Fruit fly (Drosophila melanogaster) whole organism, embryonic: ENCODE results near the gene CNPYb.

Source experiments
- Abd-B ChIP-seq: fragments of 200-800 bp; sonication (Bioruptor generic); optimal IDR thresholded peaks from 2 replicates; lab custom pipeline; 2018; ENCODE audit warnings: missing biosample characterization, mild to moderate bottlenecking, missing genetic modification characterization, moderate library complexity
- BEAF-32 ChIP-seq: fragments of 200-800 bp; sonication (Bioruptor generic); optimal IDR thresholded peaks from 3 replicates; lab custom pipeline; 2017; ENCODE audit warnings: missing biosample characterization, missing genetic modification characterization, mild to moderate bottlenecking, moderate library complexity, missing genetic modification reagents
- CG10209 ChIP-seq: fragments of 200-800 bp; sonication (Bioruptor generic); optimal IDR thresholded peaks from 3 replicates; lab custom pipeline; 2017; ENCODE audit warnings: missing biosample characterization, mild to moderate bottlenecking, missing genetic modification characterization, missing genetic modification reagents
- CG10979 ChIP-seq: fragments of 200-800 bp; sonication (Bioruptor generic); optimal IDR thresholded peaks from 2 replicates; lab custom pipeline; 2018; ENCODE audit warnings: missing biosample characterization, mild to moderate bottlenecking, missing genetic modification characterization, moderate library complexity
- CG11504 ChIP-seq: fragments of 200-800 bp; sonication (Bioruptor generic); optimal IDR thresholded peaks from 3 replicates; lab custom pipeline; 2019; ENCODE audit warnings: missing biosample characterization, mild to moderate bottlenecking, missing genetic modification characterization, moderate library complexity
- CG13894 ChIP-seq: fragments of 200-800 bp; sonication (Bioruptor generic); optimal IDR thresholded peaks from 3 replicates; lab custom pipeline; 2018; ENCODE audit warnings: missing biosample characterization, mild to moderate bottlenecking, missing genetic modification characterization, moderate library complexity
- CG14965 ChIP-seq: fragments of 200-800 bp; sonication (Bioruptor generic); optimal IDR thresholded peaks from 2 replicates; lab custom pipeline; 2016; ENCODE audit warnings: missing biosample characterization, missing genetic modification characterization, borderline replicate concordance
- CG16813 ChIP-seq: fragments of 200-800 bp; sonication (Bioruptor generic); IDR thresholded peaks from 3 replicates; pipeline ENCODE4 v1.3.6; 2022; ENCODE audit warnings: missing biosample characterization, missing genetic modification characterization; ENCODE audit not compliant: partially characterized antibody
- CG17612 ChIP-seq: fragments of 200-800 bp; sonication (Bioruptor generic); IDR thresholded peaks from 2 replicates; pipeline ENCODE4 v1.3.6; 2022; ENCODE audit warnings: missing biosample characterization, missing genetic modification characterization
- CG2712 ChIP-seq: fragments of 200-800 bp; optimal IDR thresholded peaks from 3 replicates; lab custom pipeline; 2019; ENCODE audit warnings: missing biosample characterization, mild to moderate bottlenecking, missing genetic modification characterization, moderate library complexity
- CG3065 ChIP-seq: fragments of 200-800 bp; sonication (Bioruptor generic); optimal IDR thresholded peaks from 2 replicates; lab custom pipeline; 2016; ENCODE audit warnings: missing biosample characterization, missing genetic modification characterization
- CG32532 ChIP-seq: fragments of 200-800 bp; sonication (Bioruptor generic); IDR thresholded peaks from 2 replicates; pipeline ENCODE4 v1.3.6; 2022; ENCODE audit warnings: missing biosample characterization, missing genetic modification characterization
- CG6175 ChIP-seq: fragments of 200-800 bp; sonication (Bioruptor generic); IDR thresholded peaks from 3 replicates; pipeline ENCODE4 v1.3.6; 2022; ENCODE audit warnings: missing biosample characterization, missing genetic modification characterization
- CG7372 ChIP-seq: fragments of 200-800 bp; sonication (Bioruptor generic); IDR thresholded peaks from 2 replicates; pipeline ENCODE4 v1.3.6; 2022; ENCODE audit warnings: missing biosample characterization, missing genetic modification characterization
- CG8290 ChIP-seq, 3 experiments: fragments of 200-800 bp; sonication (Bioruptor generic); optimal IDR thresholded peaks; 2 replicates each; lab custom pipeline; 2016 to 2019; ENCODE audit warnings: missing biosample characterization in 3 of 3, missing genetic modification characterization in 3 of 3, mild to moderate bottlenecking in 2 of 3, moderate library complexity in 1 of 3
- Deaf1 ChIP-seq: fragments of 200-800 bp; optimal IDR thresholded peaks from 3 replicates; lab custom pipeline; 2019; ENCODE audit warnings: missing biosample characterization, mild to moderate bottlenecking, missing genetic modification characterization, moderate library complexity
- Lhr ChIP-seq: fragments of 200-800 bp; sonication (Bioruptor generic); optimal IDR thresholded peaks from 3 replicates; lab custom pipeline; 2017; ENCODE audit warnings: mild to moderate bottlenecking, missing biosample characterization, missing genetic modification reagents, missing genetic modification characterization
- NK7.1 ChIP-seq: fragments of 200-800 bp; sonication (Bioruptor generic); optimal IDR thresholded peaks from 3 replicates; lab custom pipeline; 2016; ENCODE audit warnings: missing biosample characterization, missing genetic modification characterization
- Nf-YB ChIP-seq: fragments of 200-800 bp; sonication (Bioruptor generic); optimal IDR thresholded peaks from 3 replicates; lab custom pipeline; 2019; ENCODE audit warnings: missing biosample characterization, mild to moderate bottlenecking, missing genetic modification characterization, moderate library complexity
- Nf-YC ChIP-seq: fragments of 200-800 bp; optimal IDR thresholded peaks from 3 replicates; lab custom pipeline; 2019; ENCODE audit warnings: missing biosample characterization, mild to moderate bottlenecking, missing genetic modification characterization, moderate library complexity
- Rfx ChIP-seq: fragments of 200-800 bp; sonication (Bioruptor generic); IDR thresholded peaks from 2 replicates; pipeline ENCODE4 v1.3.6; 2022; ENCODE audit warnings: missing biosample characterization, missing genetic modification characterization
- amos ChIP-seq: fragments of 200-800 bp; sonication (Bioruptor generic); IDR thresholded peaks from 2 replicates; pipeline ENCODE4 v1.3.6; 2022; ENCODE audit warnings: missing biosample characterization, missing genetic modification characterization; ENCODE audit not compliant: partially characterized antibody
- chinmo ChIP-seq: fragments of 200-800 bp; sonication (Bioruptor generic); IDR thresholded peaks from 4 replicates; pipeline ENCODE4 v1.3.6; 2022; ENCODE audit warnings: missing biosample characterization, missing genetic modification characterization; ENCODE audit not compliant: partially characterized antibody
- cwo ChIP-seq: fragments of 200-800 bp; sonication (Bioruptor generic); optimal IDR thresholded peaks from 3 replicates; lab custom pipeline; 2017; ENCODE audit warnings: missing biosample characterization, missing genetic modification characterization, mild to moderate bottlenecking, moderate library complexity, missing genetic modification reagents
- gsb-n ChIP-seq: fragments of 200-800 bp; sonication (Bioruptor generic); optimal IDR thresholded peaks from 3 replicates; lab custom pipeline; 2018; ENCODE audit warnings: missing biosample characterization, mild to moderate bottlenecking, missing genetic modification characterization
- insv ChIP-seq, 2 experiments: fragments of 200-800 bp; sonication (Bioruptor generic); optimal IDR thresholded peaks; 3 replicates each; lab custom pipeline; 2016 to 2018; ENCODE audit warnings: missing biosample characterization in 2 of 2, missing genetic modification characterization in 2 of 2
- inv ChIP-seq: fragments of 200-800 bp; sonication (Bioruptor generic); IDR thresholded peaks from 2 replicates; pipeline ENCODE4 v1.3.6; 2022; ENCODE audit warnings: missing biosample characterization, missing genetic modification characterization; ENCODE audit not compliant: partially characterized antibody
- pzg ChIP-seq: fragments of 200-800 bp; sonication (Bioruptor generic); optimal IDR thresholded peaks from 3 replicates; lab custom pipeline; 2018; ENCODE audit warnings: missing biosample characterization, mild to moderate bottlenecking, missing genetic modification characterization, moderate library complexity
- scrt ChIP-seq: fragments of 200-800 bp; sonication (Bioruptor generic); optimal IDR thresholded peaks from 2 replicates; lab custom pipeline; 2018; ENCODE audit warnings: missing biosample characterization, mild to moderate bottlenecking, missing genetic modification characterization, moderate library complexity
- sens-2 ChIP-seq: fragments of 200-800 bp; sonication (Bioruptor generic); IDR thresholded peaks from 2 replicates; pipeline ENCODE4 v1.3.6; 2022; ENCODE audit warnings: missing biosample characterization, missing genetic modification characterization
- sob ChIP-seq: fragments of 200-800 bp; sonication (Bioruptor generic); IDR thresholded peaks from 2 replicates; pipeline ENCODE4 v1.3.6; 2022; ENCODE audit warnings: missing biosample characterization, missing genetic modification characterization
- unc-4 ChIP-seq: fragments of 200-800 bp; sonication (Bioruptor generic); IDR thresholded peaks from 2 replicates; pipeline ENCODE4 v1.3.6; 2022; ENCODE audit warnings: missing biosample characterization, missing genetic modification characterization; ENCODE audit not compliant: partially characterized antibody
- vvl ChIP-seq: fragments of 200-800 bp; sonication (Bioruptor generic); IDR thresholded peaks from 2 replicates; pipeline ENCODE4 v1.3.6; 2022; ENCODE audit warnings: missing biosample characterization, missing genetic modification characterization

CNPYb gene

dm6 chr3L:19140084-19141011, 44.3 kb upstream of the CNPYb start (continued):
- peak; percentile 53 for TF ChIP-seq amos (GFP tag; lab: Robert Waterston, UW)
- peak; percentile 63 for TF ChIP-seq Abd-B (GFP tag; lab: Kevin White, UChicago)
- TF ChIP-seq CG10209 (GFP tag; lab: Kevin White, UChicago), result no peak
- TF ChIP-seq sob (GFP tag; lab: Robert Waterston, UW), result peak; percentile 51; the same call in 1 of the 2 replicates
- TF ChIP-seq sens-2 (GFP tag; lab: Robert Waterston, UW), result no peak
- TF ChIP-seq vvl, result peak; percentile 48
- no peak for TF ChIP-seq NK7.1 (GFP tag; lab: Kevin White, UChicago)
- no peak for TF ChIP-seq Nf-YB (GFP tag; lab: Kevin White, UChicago)
- TF ChIP-seq CG2712, result peak; percentile 17
- TF ChIP-seq pzg (GFP tag; lab: Kevin White, UChicago), result peak; percentile 45
- TF ChIP-seq inv (GFP tag; lab: Robert Waterston, UW), result no peak
- no peak for TF ChIP-seq gsb-n (tag; lab: Kevin White, UChicago)
- TF ChIP-seq chinmo (GFP tag; lab: Robert Waterston, UW), result no peak
- no peak for TF ChIP-seq CG32532
- no peak for TF ChIP-seq CG3065 (GFP tag; lab: Kevin White, UChicago)
- no peak for TF ChIP-seq CG17612 (GFP tag; lab: Robert Waterston, UW)
- peak; percentile 95 for TF ChIP-seq Lhr (GFP tag; lab: Kevin White, UChicago)
- TF ChIP-seq BEAF-32 (GFP tag; lab: Kevin White, UChicago), result peak; percentile 46
- TF ChIP-seq CG11504, result peak; percentile 44
- TF ChIP-seq CG7372 (GFP tag; lab: Robert Waterston, UW), result no peak
- TF ChIP-seq CG16813 (GFP tag; lab: Robert Waterston, UW), result 0 out of 3 replicates have a peak, but pooled peaks have one; percentile 24

- TF ChIP-seq unc-4 (GFP tag; lab: Robert Waterston, UW) (no peak), Rfx (peak; percentile 39; the same call in 1 of the 2 replicates), cwo (GFP tag; lab: Kevin White, UChicago) (peak; percentile 85), CG10979 (tag; lab: Kevin White, UChicago) (no peak), chinmo (GFP tag; lab: Robert Waterston, UW) (0 out of 4 replicates have a peak, but pooled peaks have one; percentile 24), gsb-n (tag; lab: Kevin White, UChicago) (no peak), Deaf1 (tag; lab: Kevin White, UChicago) (peak; percentile 82), CG6175 (GFP tag; lab: Robert Waterston, UW) (no peak), Nf-YC (tag; lab: Kevin White, UChicago) (peak; percentile 31), CG13894 (tag; lab: Kevin White, UChicago) (peak; percentile 36), scrt (peak; percentile 91), CG8290 (GFP tag; optimal IDR thresholded peaks at IDR 0.05; lab: Kevin White, UChicago) (no peak), CG8290 (tag; optimal IDR thresholded peaks at IDR 0.05; lab: Kevin White, UChicago) (no peak), CG14965 (GFP tag; lab: Kevin White, UChicago) (no peak), insv (GFP tag; optimal IDR thresholded peaks at IDR 0.05; lab: Kevin White, UChicago) (no peak)
Measured at dm6 chr3L:19138925-19139503, 43.0 kb upstream of the CNPYb start, which contains the start of gene CG14082. Gene CG14082, minus strand, starts transcription at chr3L:19138975.
